Fruit fly (Drosophila melanogaster): ENCODE measurements around the gene CG8478.

Gene CG8478

dm6 chr3R:9777941-9778360 is 14.5 kb downstream of the CG8478 start, which contains the start of gene RpS29 (continued):
- TF ChIP-seq bigmax (GFP tag; optimal IDR thresholded peaks at IDR 0.05) (peak; percentile 99), zfh2 (GFP tag; optimal IDR thresholded peaks at IDR 0.05) (peak; percentile 87), CG6854 (GFP tag; optimal IDR thresholded peaks at IDR 0.05) (peak; percentile 66), cato (GFP tag; optimal IDR thresholded peaks at IDR 0.05; ENCODE audit: borderline replicate concordance) (peak; percentile 38), psq (GFP tag; optimal IDR thresholded peaks at IDR 0.05) (peak; percentile 50), Adf1 (GFP tag; IDR thresholded peaks at IDR 0.05) (peak; percentile 74), CG10267 (tag; optimal IDR thresholded peaks at IDR 0.05) (peak; percentile 84), her (GFP tag; optimal IDR thresholded peaks at IDR 0.05) (peak; percentile 89), dm (GFP tag; optimal IDR thresholded peaks at IDR 0.05) (peak; percentile 97), bab2 (GFP tag; optimal IDR thresholded peaks at IDR 0.05) (peak; percentile 86), dpn (GFP tag; optimal IDR thresholded peaks at IDR 0.05) (peak; percentile 86 to 90), Ravus (GFP tag; IDR thresholded peaks at IDR 0.05) (no peak), Hey (tag; optimal IDR thresholded peaks at IDR 0.05) (peak; percentile 74), Gsc (GFP tag; IDR thresholded peaks at IDR 0.05) (no peak), CG4282 (GFP tag; optimal IDR thresholded peaks at IDR 0.05) (peak; percentile 84), Gug (GFP tag; IDR thresholded peaks at IDR 0.05) (peak; percentile 87), Tbp (GFP tag; optimal IDR thresholded peaks at IDR 0.05) (peak; percentile 61), CG16779 (GFP tag; IDR thresholded peaks at IDR 0.05) (peak; percentile 67), Bdp1 (GFP tag; optimal IDR thresholded peaks at IDR 0.05) (peak; percentile 76), Usf (GFP tag; optimal IDR thresholded peaks at IDR 0.05) (peak; percentile 58), CG10431 (GFP tag; optimal IDR thresholded peaks at IDR 0.05) (peak; percentile 70), CG8478 (optimal IDR thresholded peaks at IDR 0.05) (no peak), Dbx (GFP tag; IDR thresholded peaks at IDR 0.05) (peak; percentile 93), Awh (GFP tag; IDR thresholded peaks at IDR 0.05) (no peak), corto (GFP tag; optimal IDR thresholded peaks at IDR 0.05) (no peak), al (GFP tag; IDR thresholded peaks at IDR 0.05) (peak; percentile 72), CG5953 (GFP tag; IDR thresholded peaks at IDR 0.05) (peak; percentile 60), CG8924 (tag; optimal IDR thresholded peaks at IDR 0.05) (peak; percentile 58), CG32772 (GFP tag; IDR thresholded peaks at IDR 0.05) (peak; percentile 74), CG12219 (GFP tag; optimal IDR thresholded peaks at IDR 0.05) (peak; percentile 56), ash1 (GFP tag; optimal IDR thresholded peaks at IDR 0.05) (peak; percentile 89), fd64A (GFP tag; optimal IDR thresholded peaks at IDR 0.05) (peak; percentile 59), vvl (GFP tag; IDR thresholded peaks at IDR 0.05) (peak; percentile 90), CG12659 (GFP tag; optimal IDR thresholded peaks at IDR 0.05) (peak; percentile 92), org-1 (GFP tag; optimal IDR thresholded peaks at IDR 0.05) (peak; percentile 15), CG12744 (GFP tag; optimal IDR thresholded peaks at IDR 0.05) (peak; percentile 77), Doc3 (GFP tag; IDR thresholded peaks at IDR 0.05; ENCODE audit: partially characterized antibody) (peak; percentile 85), Dip3 (GFP tag; optimal IDR thresholded peaks at IDR 0.05) (peak; percentile 72), Side (GFP tag; optimal IDR thresholded peaks at IDR 0.05) (peak; percentile 86), CG8089 (GFP tag; optimal IDR thresholded peaks at IDR 0.05) (peak; percentile 80), CG6175 (GFP tag; IDR thresholded peaks at IDR 0.05) (peak; percentile 84), pan (optimal IDR thresholded peaks at IDR 0.05) (no peak), pan (GFP tag; optimal IDR thresholded peaks at IDR 0.05 in 1 of 2, IDR thresholded peaks at IDR 0.05 in 1 of 2) (peak in 1 of 2 experiments; percentile 76), hb (GFP tag; IDR thresholded peaks at IDR 0.05; ENCODE audit: partially characterized antibody) (peak; percentile 89), sim (GFP tag; IDR thresholded peaks at IDR 0.05) (no peak), CG1024 (GFP tag; IDR thresholded peaks at IDR 0.05) (peak; percentile 64), ems (GFP tag; optimal IDR thresholded peaks at IDR 0.05) (peak; percentile 84), ind (GFP tag; optimal IDR thresholded peaks at IDR 0.05) (peak; percentile 83), btn (GFP tag; optimal IDR thresholded peaks at IDR 0.05) (no peak), CG17568 (GFP tag; optimal IDR thresholded peaks at IDR 0.05) (no peak), pzg (GFP tag; optimal IDR thresholded peaks at IDR 0.05) (peak; percentile 100), Pdp1 (GFP tag; optimal IDR thresholded peaks at IDR 0.05) (peak; percentile 82 to 89), CG3995 (GFP tag; optimal IDR thresholded peaks at IDR 0.05) (peak; percentile 74)

Measured in whole organism, embryonic.